Fruit fly (Drosophila melanogaster): Measurements from ENCODE around the gene CG14042.

Gene CG14042

DNA sequence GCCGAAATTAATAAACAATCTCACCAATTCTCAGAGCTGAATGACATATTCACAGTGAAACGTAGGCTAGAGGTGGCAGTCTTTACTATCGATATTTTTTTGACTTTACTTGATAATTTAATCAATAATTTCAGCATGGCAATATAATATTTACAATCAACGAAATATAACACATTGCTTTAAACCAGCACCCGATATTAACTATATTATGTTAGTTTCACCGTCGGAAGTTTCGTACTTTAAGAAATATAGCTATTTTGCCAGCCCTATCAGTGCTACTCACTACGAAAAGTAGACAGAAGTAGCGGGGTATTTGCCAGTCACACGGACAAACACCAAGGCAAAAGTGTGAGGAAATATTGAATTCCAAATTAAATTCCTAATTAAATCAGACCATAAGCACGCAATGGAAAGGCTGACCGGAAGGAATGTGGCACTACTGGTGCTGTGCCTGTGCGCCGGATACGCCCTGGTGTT lies 26.7 kb upstream of the CG14042 start, which contains the start of the genes CG31917, Tfb5 and SelT (continued):
- peak; percentile 3 for TF ChIP-seq Spps (tag; optimal IDR thresholded peaks at IDR 0.05)
- TF ChIP-seq chif (GFP tag; optimal IDR thresholded peaks at IDR 0.05), result peak; percentile 17 to 52
- TF ChIP-seq ssp (GFP tag; IDR thresholded peaks at IDR 0.05), result 0 out of 2 replicates have a peak, but pooled peaks have one; percentile 23
- peak; percentile 52 for TF ChIP-seq yki (optimal IDR thresholded peaks at IDR 0.05)
- peak; percentile 70 for TF ChIP-seq sna (GFP tag; IDR thresholded peaks at IDR 0.05; ENCODE audit: partially characterized antibody)
- peak; percentile 45 for TF ChIP-seq CG9727 (GFP tag; optimal IDR thresholded peaks at IDR 0.05)
- peak; percentile 66 for TF ChIP-seq Sin3A (optimal IDR thresholded peaks at IDR 0.05)
- TF ChIP-seq dysf (GFP tag; IDR thresholded peaks at IDR 0.05), result peak; percentile 57; the same call in 1 of the 3 replicates
- peak; percentile 30; the same call in 1 of the 2 replicates for TF ChIP-seq Atf6 (GFP tag; IDR thresholded peaks at IDR 0.05)
- peak; percentile 68 for TF ChIP-seq mam (GFP tag; optimal IDR thresholded peaks at IDR 0.05)
- TF ChIP-seq shn (GFP tag; optimal IDR thresholded peaks at IDR 0.05), result peak; percentile 49
- no peak for TF ChIP-seq NK7.1 (GFP tag; optimal IDR thresholded peaks at IDR 0.05)
- peak; percentile 78 for TF ChIP-seq CG9932 (GFP tag; IDR thresholded peaks at IDR 0.05)
- TF ChIP-seq Asciz (GFP tag; optimal IDR thresholded peaks at IDR 0.05), result no peak
- peak; percentile 15 for TF ChIP-seq fd96Cb (tag; optimal IDR thresholded peaks at IDR 0.05)
- TF ChIP-seq CG13775 (GFP tag; optimal IDR thresholded peaks at IDR 0.05), result peak; percentile 70
- TF ChIP-seq Nf-YB (GFP tag; optimal IDR thresholded peaks at IDR 0.05), result no peak
- peak; percentile 59; the same call in 1 of the 3 replicates for TF ChIP-seq zfh1 (GFP tag; IDR thresholded peaks at IDR 0.05)
- peak; percentile 47 for TF ChIP-seq CG7556 (GFP tag; optimal IDR thresholded peaks at IDR 0.05)
- no peak for TF ChIP-seq TFAM (GFP tag; optimal IDR thresholded peaks at IDR 0.05)
- no peak for TF ChIP-seq CG10959 (GFP tag; IDR thresholded peaks at IDR 0.05)
- peak in 1 of 3 experiments; percentile 50 for TF ChIP-seq lola (GFP tag; optimal IDR thresholded peaks at IDR 0.05)
- peak; percentile 62 for TF ChIP-seq vvl (GFP tag; IDR thresholded peaks at IDR 0.05)

DNA sequence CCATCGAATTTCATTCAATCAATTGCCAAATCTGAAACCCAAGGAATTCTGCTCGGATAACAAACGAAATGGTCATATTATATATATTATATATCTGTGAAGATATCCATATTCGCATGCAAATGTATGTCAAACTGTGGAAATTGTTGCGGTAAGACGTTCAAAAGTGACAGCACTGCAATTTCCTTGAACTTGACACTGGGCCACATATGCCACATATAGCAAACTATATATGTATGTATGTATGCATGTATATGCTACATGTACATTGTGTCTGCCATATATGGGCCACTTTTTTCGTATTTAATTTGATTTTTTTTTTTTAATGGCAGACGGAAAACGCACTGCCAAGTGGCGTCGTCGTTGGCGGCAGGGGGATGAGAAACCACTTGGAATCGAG lies 17.0 kb upstream of the CG14042 start:
- TF ChIP-seq sqz (GFP tag; optimal IDR thresholded peaks at IDR 0.05), result no peak
- no peak for TF ChIP-seq chinmo (GFP tag; IDR thresholded peaks at IDR 0.05; ENCODE audit: partially characterized antibody)
- TF ChIP-seq D (optimal IDR thresholded peaks at IDR 0.05), result no peak
- no peak for TF ChIP-seq D (GFP tag; optimal IDR thresholded peaks at IDR 0.05)
- no peak for TF ChIP-seq rib (GFP tag; IDR thresholded peaks at IDR 0.05)
- no peak for TF ChIP-seq crol (GFP tag; IDR thresholded peaks at IDR 0.05)
- no peak for TF ChIP-seq Doc2 (GFP tag; IDR thresholded peaks at IDR 0.05)
- no peak for TF ChIP-seq bbx (GFP tag; IDR thresholded peaks at IDR 0.05; ENCODE audit: partially characterized antibody)
- TF ChIP-seq sens (GFP tag), result peak; percentile 10
- no peak for TF ChIP-seq CG3847 (GFP tag; IDR thresholded peaks at IDR 0.05)

DNA sequence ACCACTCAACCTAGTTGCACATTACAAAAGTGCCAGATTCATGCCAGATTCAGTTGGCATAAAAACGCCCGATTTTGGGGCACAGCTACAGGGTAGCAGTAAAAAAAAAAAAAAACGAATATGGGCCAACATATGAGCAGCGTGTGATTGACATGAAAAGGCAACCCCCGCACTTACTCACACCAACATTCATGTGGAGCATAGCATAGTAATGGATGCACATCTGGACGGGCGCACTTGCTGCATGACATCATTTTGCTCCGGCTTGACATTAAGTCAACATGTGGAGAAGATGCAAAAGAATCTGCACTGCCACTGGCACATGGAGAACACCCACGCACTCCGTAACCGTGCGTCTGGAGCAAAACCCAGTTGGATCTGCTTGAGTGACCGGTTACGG lies 14.9 kb upstream of the CG14042 start:
- TF ChIP-seq mam (GFP tag; optimal IDR thresholded peaks at IDR 0.05) (no peak), twi (tag; optimal IDR thresholded peaks at IDR 0.05) (peak; percentile 79), repo (GFP tag; optimal IDR thresholded peaks at IDR 0.05) (no peak), tna (GFP tag; IDR thresholded peaks at IDR 0.05; ENCODE audit: partially characterized antibody) (no peak), Ets65A (GFP tag) (peak; percentile 88)

DNA sequence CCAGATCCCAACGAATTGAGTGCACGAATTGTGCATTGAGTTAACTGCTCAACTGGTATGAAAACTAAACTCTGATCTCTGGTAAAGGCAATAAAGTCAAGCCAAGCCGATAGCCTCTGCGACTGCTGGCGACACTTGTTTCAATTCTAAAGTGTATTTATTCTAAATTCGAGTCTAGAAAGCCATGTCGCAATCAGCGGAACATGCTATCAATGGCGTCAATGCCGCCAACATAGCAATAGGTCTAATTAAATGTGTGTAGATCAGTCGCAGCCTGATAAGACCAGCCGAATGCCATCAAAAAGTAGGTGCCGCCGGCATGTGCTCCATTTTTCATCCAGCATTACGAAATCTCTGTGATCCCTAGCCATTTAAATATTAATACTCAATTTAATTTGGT lies 12.0 kb upstream of the CG14042 start:
- TF ChIP-seq CG17829 (tag; optimal IDR thresholded peaks at IDR 0.05) (no peak), CG10462 (GFP tag; optimal IDR thresholded peaks at IDR 0.05) (no peak), CG14860 (GFP tag; IDR thresholded peaks at IDR 0.05; ENCODE audit: partially characterized antibody) (no peak), D19B (GFP tag; optimal IDR thresholded peaks at IDR 0.05) (no peak), CG14667 (GFP tag; IDR thresholded peaks at IDR 0.05) (no peak), lbe (GFP tag; optimal IDR thresholded peaks at IDR 0.05) (no peak), crc (GFP tag; optimal IDR thresholded peaks at IDR 0.05) (no peak), hb (GFP tag; IDR thresholded peaks at IDR 0.05; ENCODE audit: partially characterized antibody) (no peak), sna (GFP tag; IDR thresholded peaks at IDR 0.05; ENCODE audit: partially characterized antibody) (no peak), CG8359 (GFP tag; optimal IDR thresholded peaks at IDR 0.05; ENCODE audit: borderline replicate concordance) (no peak), Pdp1 (GFP tag; optimal IDR thresholded peaks at IDR 0.05) (peak in 1 of 2 experiments; percentile 27), Ets65A (GFP tag) (peak; percentile 8), CG31365 (tag; optimal IDR thresholded peaks at IDR 0.05) (no peak), az2 (GFP tag; optimal IDR thresholded peaks at IDR 0.05) (no peak)
